Worm (Caenorhabditis elegans) whole organism, L4 larva: ENCODE measurements around the gene F35A5.8.

Source experiments
- T20F7.1 ChIP-seq: fragments of 200-800 bp; sonication (Bioruptor generic); optimal IDR thresholded peaks from 2 replicates; lab custom pipeline; 2018; ENCODE audit warnings: mild to moderate bottlenecking, missing genetic modification characterization, missing compliant biosample characterization
- aly-2 ChIP-seq: sonication (generic microtip); optimal IDR thresholded peaks from 2 replicates; lab custom pipeline; 2018; ENCODE audit warnings: missing biosample characterization, missing genetic modification characterization
- ama-1 ChIP-seq: fragments of 150-350 bp; optimal IDR thresholded peaks from 2 replicates; lab custom pipeline; 2014; ENCODE audit warnings: inconsistent platforms, mixed read lengths
- ceh-82 ChIP-seq: sonication (generic microtip); optimal IDR thresholded peaks from 2 replicates; lab custom pipeline; 2017; ENCODE audit warnings: missing biosample characterization, missing genetic modification characterization
- dpl-1 ChIP-seq: fragments of 150-350 bp; optimal IDR thresholded peaks from 2 replicates; lab custom pipeline; 2014; ENCODE audit warnings: missing biosample characterization, missing genetic modification reagents, missing genetic modification characterization
- lin-13 ChIP-seq: fragments of 150-350 bp; optimal IDR thresholded peaks from 2 replicates; lab custom pipeline; 2014; ENCODE audit warnings: missing biosample characterization, missing genetic modification reagents, missing genetic modification characterization
- lsy-2 ChIP-seq, 2 experiments: fragments of 150-350 bp in 1 of 2; sonication (generic microtip) in 1 of 2; optimal IDR thresholded peaks; 2 replicates each; lab custom pipeline; 2014 to 2017; ENCODE audit warnings: missing biosample characterization in 2 of 2, missing genetic modification characterization in 2 of 2
- madf-9 ChIP-seq: fragments of 200-800 bp; sonication (Bioruptor generic); conservative IDR thresholded peaks from 2 replicates; pipeline ENCODE4 v1.3.6; 2022; ENCODE audit warnings: missing genetic modification reagents, missing genetic modification characterization, missing compliant biosample characterization
- nhr-11 ChIP-seq: fragments of 150-350 bp; optimal IDR thresholded peaks from 2 replicates; lab custom pipeline; 2014; ENCODE audit warnings: missing biosample characterization, missing genetic modification characterization
- skn-1 ChIP-seq: fragments of 150-350 bp; optimal IDR thresholded peaks from 2 replicates; lab custom pipeline; 2014; ENCODE audit warnings: missing biosample characterization, missing genetic modification characterization

- TF ChIP-seq skn-1 (tag; lab: Kevin White, UChicago) (no peak), nhr-11 (tag; lab: Kevin White, UChicago) (no peak), lin-13 (GFP tag; lab: Kevin White, UChicago) (no peak), ama-1 (lab: Kevin White, UChicago) (no peak), madf-9 (no peak), T20F7.1 (GFP tag; lab: Kevin White, UChicago) (no peak), aly-2 (tag; lab: Kevin White, UChicago) (no peak), ceh-82 (no peak), dpl-1 (no peak), lsy-2 (tag; optimal IDR thresholded peaks at IDR 0.05; lab: Kevin White, UChicago) (no peak)
These were observed 35.4 kb upstream of the F35A5.8 start for ce11 chrX:3838670-3839069.
